Fruit fly (Drosophila melanogaster): ENCODE measurements around the gene CG2694.

The CG2694 gene

DNA sequence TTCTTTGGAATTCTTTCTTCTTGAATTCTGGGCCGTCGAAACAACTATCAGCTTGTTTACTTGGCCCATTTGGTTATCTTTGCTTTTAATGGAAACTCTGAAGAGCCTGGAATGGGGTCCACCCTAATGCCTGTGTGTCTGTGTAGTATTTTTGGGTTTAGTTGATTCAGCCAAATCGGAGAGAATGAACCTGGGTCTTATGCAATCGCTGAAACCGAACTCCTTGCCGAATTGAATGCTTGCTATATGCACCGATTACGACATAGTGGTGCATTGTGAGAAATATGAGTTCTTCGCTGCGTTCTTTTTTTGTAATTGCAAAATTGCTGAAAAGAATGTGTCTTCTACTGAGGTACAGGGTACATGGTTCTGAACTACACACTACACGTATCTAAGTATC, 26.9 kb upstream of the CG2694 start:
- TF ChIP-seq Pdp1 (GFP tag; optimal IDR thresholded peaks at IDR 0.05), result peak in 1 of 2 experiments; percentile 61
- TF ChIP-seq B-H2 (GFP tag; optimal IDR thresholded peaks at IDR 0.05), result no peak

DNA sequence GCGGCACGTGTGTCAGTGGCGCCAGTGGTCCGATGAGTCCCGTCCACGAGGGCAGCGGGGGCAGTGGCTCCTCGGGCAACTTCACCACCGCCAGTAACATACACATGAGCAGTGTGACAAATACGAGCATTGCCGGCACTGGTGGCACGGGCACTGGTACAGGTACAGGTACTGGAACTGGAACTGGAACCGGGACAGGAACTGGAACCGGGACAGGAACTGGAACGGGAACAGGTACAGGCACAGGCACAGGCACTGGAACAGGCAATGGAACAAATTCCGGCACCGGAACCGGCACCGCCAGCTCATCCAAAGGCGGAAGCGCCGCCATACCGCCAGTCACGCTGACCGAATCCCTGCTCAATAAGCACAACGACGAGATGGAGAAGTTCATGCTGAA, 23.5 kb upstream of the CG2694 start:
- TF ChIP-seq Ets65A (GFP tag), result peak; percentile 14
- peak; percentile 95 for TF ChIP-seq CG15514 (GFP tag; optimal IDR thresholded peaks at IDR 0.05)
- no peak for TF ChIP-seq CG16779 (GFP tag; IDR thresholded peaks at IDR 0.05)
- peak; percentile 46 for TF ChIP-seq Med (GFP tag)

DNA sequence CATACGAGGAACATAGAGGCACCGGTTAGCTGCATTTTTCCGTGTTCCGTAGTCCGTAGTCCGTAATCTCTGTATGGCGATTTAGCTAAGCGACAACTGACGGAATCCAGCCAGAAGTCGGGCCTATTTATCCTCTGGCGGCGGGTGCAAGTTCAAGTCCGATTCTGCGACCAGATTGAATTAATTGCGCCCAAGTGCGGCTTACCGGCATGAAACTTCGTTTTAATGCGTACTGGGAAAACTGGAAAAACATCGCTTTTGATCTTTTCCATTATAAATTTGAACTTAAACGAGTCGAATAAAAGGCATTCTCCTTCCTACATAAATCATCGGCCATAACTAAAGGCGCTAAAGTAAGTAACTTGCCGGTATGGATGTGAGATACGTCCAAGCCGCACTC, 20.1 kb upstream of the CG2694 start, which contains the start of gene dyw:
TSS of gene dyw (minus strand) at position 101 of the 400 bp plus-strand sequence.
- TF ChIP-seq ewg (GFP tag; optimal IDR thresholded peaks at IDR 0.05), result no peak

DNA sequence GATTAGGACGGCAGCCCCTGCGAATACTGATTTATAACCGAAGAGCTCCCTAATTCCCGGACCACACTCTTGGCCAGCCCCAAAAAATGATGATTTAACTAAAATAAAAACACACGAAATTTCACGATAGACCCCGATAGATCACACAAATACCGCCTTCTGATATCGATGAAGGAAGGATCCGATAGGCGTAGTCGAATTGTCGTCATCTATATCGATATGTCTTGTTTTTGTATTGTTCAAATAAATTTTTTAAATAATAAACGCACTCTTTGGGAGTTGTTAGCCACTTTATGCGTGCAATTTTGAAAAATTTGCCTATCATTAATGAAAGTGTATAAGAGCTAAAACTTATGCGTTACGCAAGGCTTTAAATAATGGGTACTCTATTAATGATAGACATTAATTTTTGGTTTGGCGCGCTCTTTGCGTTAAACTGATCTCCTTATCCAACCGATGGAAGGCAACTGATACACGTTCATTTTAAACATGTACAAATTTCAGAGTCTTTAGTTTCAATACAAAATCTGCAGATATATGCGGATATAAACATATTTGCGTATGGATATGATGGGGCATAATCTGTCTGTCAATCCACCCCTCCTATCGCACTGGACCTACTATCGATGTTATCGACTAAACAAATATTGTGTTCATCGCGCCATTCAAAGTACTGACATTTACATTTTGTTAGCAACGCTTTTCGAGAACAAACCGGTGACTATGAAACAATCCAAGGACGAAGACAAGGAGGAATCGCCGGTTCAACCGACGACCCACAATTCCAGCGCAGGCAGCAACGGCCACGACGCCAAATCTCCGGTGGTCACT, 15.6 kb upstream of the CG2694 start, which contains the start of the genes Spg7 and Lint-O:
TSS of gene Spg7 (minus strand) at position 148 of the 831 bp plus-strand sequence.
TSS of gene Lint-O (plus strand) at position 638 of the 831 bp plus-strand sequence.
- TF ChIP-seq jing (GFP tag; optimal IDR thresholded peaks at IDR 0.05) (no peak), twi (tag; optimal IDR thresholded peaks at IDR 0.05) (no peak), Sry-δ (GFP tag; optimal IDR thresholded peaks at IDR 0.05) (peak; percentile 62), CG9437 (GFP tag; optimal IDR thresholded peaks at IDR 0.05) (peak; percentile 63), CG2129 (GFP tag; IDR thresholded peaks at IDR 0.05; ENCODE audit: partially characterized antibody) (peak; percentile 23; the same call in 1 of the 2 replicates), CG43689 (GFP tag; IDR thresholded peaks at IDR 0.05) (no peak), CG7928 (GFP tag; optimal IDR thresholded peaks at IDR 0.05) (no peak), gcm (GFP tag; optimal IDR thresholded peaks at IDR 0.05) (no peak), E2f2 (GFP tag; IDR thresholded peaks at IDR 0.05) (peak; percentile 69), CoRest (tag; optimal IDR thresholded peaks at IDR 0.05) (no peak), CG16813 (GFP tag; IDR thresholded peaks at IDR 0.05; ENCODE audit: partially characterized antibody) (peak; percentile 74), ato (GFP tag; IDR thresholded peaks at IDR 0.05; ENCODE audit: partially characterized antibody) (peak; percentile 73), pzg (GFP tag; optimal IDR thresholded peaks at IDR 0.05) (peak; percentile 21), CG31365 (tag; optimal IDR thresholded peaks at IDR 0.05) (no peak), CG12104 (GFP tag; optimal IDR thresholded peaks at IDR 0.05) (no peak), Sin3A (optimal IDR thresholded peaks at IDR 0.05) (peak; percentile 5), CG10147 (GFP tag; optimal IDR thresholded peaks at IDR 0.05) (no peak), Bgb (GFP tag; IDR thresholded peaks at IDR 0.05; ENCODE audit: partially characterized antibody) (peak; percentile 75), stwl (tag; optimal IDR thresholded peaks at IDR 0.05) (peak; percentile 19), unc-4 (GFP tag; IDR thresholded peaks at IDR 0.05; ENCODE audit: partially characterized antibody) (peak; percentile 65), ash1 (GFP tag; optimal IDR thresholded peaks at IDR 0.05) (no peak), CG34224 (GFP tag; IDR thresholded peaks at IDR 0.05; ENCODE audit: partially characterized antibody) (peak; percentile 83), CG13296 (GFP tag; optimal IDR thresholded peaks at IDR 0.05) (no peak), danr (GFP tag; IDR thresholded peaks at IDR 0.05) (no peak), Rx (GFP tag; IDR thresholded peaks at IDR 0.05) (no peak), ttk (GFP tag; IDR thresholded peaks at IDR 0.05) (no peak), tup (GFP tag; optimal IDR thresholded peaks at IDR 0.05) (no peak), hbn (GFP tag; IDR thresholded peaks at IDR 0.05; ENCODE audit: partially characterized antibody) (peak; percentile 44; the same call in 1 of the 2 replicates), BEAF-32 (GFP tag; optimal IDR thresholded peaks at IDR 0.05) (peak; percentile 78), CG1603 (tag; optimal IDR thresholded peaks at IDR 0.05) (no peak), CG32772 (GFP tag; IDR thresholded peaks at IDR 0.05) (no peak), Antp (GFP tag; optimal IDR thresholded peaks at IDR 0.05) (no peak), CG12942 (GFP tag; optimal IDR thresholded peaks at IDR 0.05) (no peak), Dp (GFP tag; optimal IDR thresholded peaks at IDR 0.05) (peak; percentile 66), CG15601 (tag; optimal IDR thresholded peaks at IDR 0.05) (no peak), CG3281 (GFP tag; optimal IDR thresholded peaks at IDR 0.05) (no peak)
